Worm (Caenorhabditis elegans) whole organism, L1 larva: ENCODE measurements around the gene smg-7.
A peak's percentile ranks its signal among the peaks of the same experiment; 100 is the strongest.

Source experiments
- C34B4.2 ChIP-seq: sonication (generic microtip); optimal IDR thresholded peaks from 2 replicates; lab custom pipeline; 2017; ENCODE audit warnings: mild to moderate bottlenecking, missing genetic modification characterization, missing compliant biosample characterization
- Y116A8C.19 ChIP-seq: sonication (generic microtip); optimal IDR thresholded peaks from 2 replicates; lab custom pipeline; 2016; ENCODE audit warnings: missing compliant biosample characterization, missing genetic modification characterization, borderline replicate concordance
- alr-1 ChIP-seq: fragments of 200-800 bp; sonication (Bioruptor generic); optimal IDR thresholded peaks from 2 replicates; lab custom pipeline; 2018; ENCODE audit warnings: borderline replicate concordance, mild to moderate bottlenecking, missing genetic modification characterization, missing compliant biosample characterization
- ama-1 ChIP-seq: fragments of 150-350 bp; optimal IDR thresholded peaks from 2 replicates; lab custom pipeline; 2014
- blmp-1 ChIP-seq: fragments of 150-350 bp; optimal IDR thresholded peaks from 2 replicates; lab custom pipeline; 2014; ENCODE audit warnings: missing biosample characterization, missing genetic modification characterization
- ceh-63 ChIP-seq: fragments of 200-800 bp; sonication (Bioruptor generic); optimal IDR thresholded peaks from 2 replicates; lab custom pipeline; 2018; ENCODE audit warnings: mild to moderate bottlenecking, missing genetic modification characterization, missing compliant biosample characterization
- ceh-8 ChIP-seq: fragments of 200-800 bp; sonication (Bioruptor generic); optimal IDR thresholded peaks from 2 replicates; lab custom pipeline; 2018; ENCODE audit warnings: mild to moderate bottlenecking, missing genetic modification characterization, moderate library complexity, missing compliant biosample characterization
- ceh-82 ChIP-seq, 3 experiments: fragments of 150-350 bp in 1 of 3; sonication (generic microtip) in 2 of 3; optimal IDR thresholded peaks; 2 replicates each; lab custom pipeline; 2014 to 2017; ENCODE audit warnings: missing biosample characterization in 3 of 3, missing genetic modification characterization in 3 of 3
- ceh-88 ChIP-seq: fragments of 200-800 bp; sonication (Bioruptor generic); IDR thresholded peaks from 2 replicates; pipeline ENCODE4 v1.3.6; 2022; ENCODE audit warnings: missing genetic modification characterization, missing compliant biosample characterization
- ceh-90 ChIP-seq: sonication (generic microtip); optimal IDR thresholded peaks from 2 replicates; lab custom pipeline; 2016; ENCODE audit warnings: missing genetic modification characterization, missing compliant biosample characterization
- efl-1 ChIP-seq, 4 experiments: fragments of 150-350 bp; optimal IDR thresholded peaks in 3 of 4; peaks in 1 of 4; 1 replicate in 1 of 4; 2 replicates in 3 of 4; lab custom pipeline; 2014; ENCODE audit warnings: missing biosample characterization in 2 of 4, missing genetic modification characterization in 2 of 4, missing genetic modification reagents in 2 of 4
- efl-3 ChIP-seq: fragments of 200-800 bp; sonication (Bioruptor generic); optimal IDR thresholded peaks from 2 replicates; lab custom pipeline; 2018; ENCODE audit warnings: mild to moderate bottlenecking, missing genetic modification characterization, missing compliant biosample characterization
- egl-27 ChIP-seq, 2 experiments: fragments of 150-350 bp in 1 of 2; sonication (generic microtip); optimal IDR thresholded peaks; 3 replicates each; lab custom pipeline; 2017 to 2018; ENCODE audit warnings: missing biosample characterization in 2 of 2, missing genetic modification characterization in 2 of 2, missing genetic modification reagents in 2 of 2
- elt-2 ChIP-seq: sonication (generic microtip); optimal IDR thresholded peaks from 2 replicates; lab custom pipeline; 2016; ENCODE audit warnings: missing genetic modification characterization, mild to moderate bottlenecking, inconsistent platforms, missing compliant biosample characterization, missing genetic modification reagents
- ets-5 ChIP-seq: fragments of 200-800 bp; sonication (Bioruptor generic); IDR thresholded peaks from 2 replicates; pipeline ENCODE4 v1.3.6; 2022; ENCODE audit warnings: missing genetic modification characterization, missing compliant biosample characterization
- fkh-10 ChIP-seq: sonication (generic microtip); optimal IDR thresholded peaks from 2 replicates; lab custom pipeline; 2017; ENCODE audit warnings: missing biosample characterization, missing genetic modification reagents, missing genetic modification characterization
- fkh-4 ChIP-seq: sonication (generic microtip); optimal IDR thresholded peaks from 2 replicates; lab custom pipeline; 2016; ENCODE audit warnings: missing compliant biosample characterization, missing genetic modification characterization, borderline replicate concordance
- fos-1 ChIP-seq: fragments of 150-350 bp; optimal IDR thresholded peaks from 2 replicates; lab custom pipeline; 2014; ENCODE audit warnings: missing biosample characterization, missing genetic modification characterization
- hlh-17 ChIP-seq: fragments of 200-800 bp; sonication (Bioruptor generic); optimal IDR thresholded peaks from 2 replicates; lab custom pipeline; 2018; ENCODE audit warnings: missing genetic modification characterization, mild to moderate bottlenecking, missing compliant biosample characterization, moderate library complexity, borderline replicate concordance
- hlh-4 ChIP-seq: sonication (generic microtip); optimal IDR thresholded peaks from 2 replicates; lab custom pipeline; 2016; ENCODE audit warnings: mild to moderate bottlenecking, missing genetic modification characterization, missing compliant biosample characterization
- isw-1 ChIP-seq: fragments of 200-800 bp; sonication (Bioruptor generic); IDR thresholded peaks from 2 replicates; pipeline ENCODE4 v1.3.6; 2022; ENCODE audit warnings: missing genetic modification characterization, missing compliant biosample characterization
- lin-13 ChIP-seq: fragments of 150-350 bp; optimal IDR thresholded peaks from 2 replicates; lab custom pipeline; 2014; ENCODE audit warnings: missing biosample characterization, missing genetic modification reagents, missing genetic modification characterization
- lin-14 ChIP-seq: fragments of 200-800 bp; sonication (Bioruptor generic); optimal IDR thresholded peaks from 2 replicates; lab custom pipeline; 2018; ENCODE audit warnings: mild to moderate bottlenecking, missing genetic modification characterization, moderate library complexity, missing compliant biosample characterization
- lin-15B ChIP-seq: fragments of 150-350 bp; sonication (generic microtip); optimal IDR thresholded peaks from 3 replicates; lab custom pipeline; 2014; ENCODE audit warnings: missing biosample characterization, missing genetic modification characterization
- lin-35 ChIP-seq, 2 experiments: fragments of 150-350 bp; optimal IDR thresholded peaks; 2 replicates each; lab custom pipeline; 2014; ENCODE audit warnings: missing biosample characterization in 2 of 2, missing genetic modification characterization in 2 of 2, missing genetic modification reagents in 2 of 2
- lin-39 ChIP-seq: fragments of 150-350 bp; optimal IDR thresholded peaks from 2 replicates; lab custom pipeline; 2014; ENCODE audit warnings: missing biosample characterization, missing genetic modification reagents, missing genetic modification characterization
- lir-3 ChIP-seq: sonication (generic microtip); optimal IDR thresholded peaks from 2 replicates; lab custom pipeline; 2016; ENCODE audit warnings: mild to moderate bottlenecking, missing genetic modification characterization, moderate library complexity, missing compliant biosample characterization; ENCODE audit not compliant: poor library complexity
- mab-9 ChIP-seq: fragments of 200-800 bp; sonication (Bioruptor generic); IDR thresholded peaks from 2 replicates; pipeline ENCODE4 v1.3.6; 2022; ENCODE audit warnings: missing genetic modification reagents, missing genetic modification characterization, missing compliant biosample characterization
- mdl-1 ChIP-seq, 2 experiments: fragments of 150-350 bp; optimal IDR thresholded peaks; 2 replicates each; lab custom pipeline; 2014 to 2017; ENCODE audit warnings: missing biosample characterization in 2 of 2, missing genetic modification characterization in 2 of 2, inconsistent platforms in 1 of 2
- mep-1 ChIP-seq: fragments of 150-350 bp; optimal IDR thresholded peaks from 2 replicates; lab custom pipeline; 2014; ENCODE audit warnings: missing biosample characterization, missing genetic modification characterization
- nhr-19 ChIP-seq: fragments of 200-800 bp; sonication (Bioruptor generic); conservative IDR thresholded peaks from 2 replicates; pipeline ENCODE4 v1.3.6; 2022; ENCODE audit warnings: missing genetic modification characterization, missing compliant biosample characterization
- nhr-20 ChIP-seq: sonication (generic microtip); optimal IDR thresholded peaks from 2 replicates; lab custom pipeline; 2016; ENCODE audit warnings: mild to moderate bottlenecking, missing genetic modification characterization, missing compliant biosample characterization
- nhr-28 ChIP-seq: fragments of 150-350 bp; optimal IDR thresholded peaks from 2 replicates; lab custom pipeline; 2014; ENCODE audit warnings: missing biosample characterization, missing genetic modification characterization
- nhr-77 ChIP-seq: fragments of 150-350 bp; optimal IDR thresholded peaks from 2 replicates; lab custom pipeline; 2014; ENCODE audit warnings: missing biosample characterization, missing genetic modification characterization
- nhr-85 ChIP-seq: sonication (generic microtip); peaks from one replicate; lab custom pipeline; 2016; ENCODE audit warnings: missing genetic modification characterization, inconsistent platforms, missing compliant biosample characterization
- nhr-90 ChIP-seq: sonication (generic microtip); optimal IDR thresholded peaks from 2 replicates; lab custom pipeline; 2016; ENCODE audit warnings: mild to moderate bottlenecking, missing genetic modification characterization, missing compliant biosample characterization; ENCODE audit not compliant: poor library complexity
- pag-3 ChIP-seq: sonication (generic microtip); optimal IDR thresholded peaks from 2 replicates; lab custom pipeline; 2017; ENCODE audit warnings: missing genetic modification characterization, mild to moderate bottlenecking, missing compliant biosample characterization, antibody characterized with exemption, borderline replicate concordance; ENCODE audit not compliant: insufficient read depth
- pax-3 ChIP-seq: fragments of 200-800 bp; sonication (Bioruptor generic); optimal IDR thresholded peaks from 2 replicates; lab custom pipeline; 2018; ENCODE audit warnings: mild to moderate bottlenecking, missing genetic modification characterization, moderate library complexity, missing compliant biosample characterization
- pqm-1 ChIP-seq: sonication (generic microtip); optimal IDR thresholded peaks from 3 replicates; lab custom pipeline; 2017; ENCODE audit warnings: missing biosample characterization, missing genetic modification characterization
- rnt-1 ChIP-seq: sonication (generic microtip); optimal IDR thresholded peaks from 2 replicates; lab custom pipeline; 2016; ENCODE audit warnings: mild to moderate bottlenecking, missing genetic modification characterization, moderate library complexity, missing compliant biosample characterization
- sptf-1 ChIP-seq: fragments of 150-350 bp; optimal IDR thresholded peaks from 2 replicates; lab custom pipeline; 2014; ENCODE audit warnings: missing biosample characterization, missing genetic modification characterization
- swsn-7 ChIP-seq: sonication (generic microtip); optimal IDR thresholded peaks from 2 replicates; lab custom pipeline; 2016; ENCODE audit warnings: missing genetic modification characterization, missing compliant biosample characterization
- tlp-1 ChIP-seq: fragments of 150-350 bp; optimal IDR thresholded peaks from 2 replicates; lab custom pipeline; 2014; ENCODE audit warnings: missing biosample characterization, missing genetic modification characterization
- unc-130 ChIP-seq: fragments of 150-350 bp; optimal IDR thresholded peaks from 2 replicates; lab custom pipeline; 2017; ENCODE audit warnings: missing biosample characterization, missing genetic modification characterization, inconsistent platforms
- unc-86 ChIP-seq: sonication (generic microtip); optimal IDR thresholded peaks from 2 replicates; lab custom pipeline; 2016; ENCODE audit warnings: missing genetic modification characterization, missing compliant biosample characterization
- unc-98 ChIP-seq: fragments of 200-800 bp; sonication (Bioruptor generic); IDR thresholded peaks from 2 replicates; pipeline ENCODE4 v1.3.6; 2022; ENCODE audit warnings: missing genetic modification characterization, missing compliant biosample characterization
- zip-4 ChIP-seq: fragments of 200-800 bp; sonication (Bioruptor generic); optimal IDR thresholded peaks from 2 replicates; lab custom pipeline; 2018; ENCODE audit warnings: mild to moderate bottlenecking, missing genetic modification characterization, moderate library complexity, missing compliant biosample characterization
- ztf-11 ChIP-seq, 2 experiments: sonication (generic microtip); optimal IDR thresholded peaks; 2 replicates each; lab custom pipeline; 2016 to 2017; ENCODE audit warnings: missing genetic modification characterization in 2 of 2, missing biosample characterization in 1 of 2, missing compliant biosample characterization in 1 of 2

Gene smg-7

ce11 chrIV:6756374-6756773 lies 14.1 kb upstream of the smg-7 start (continued):
- TF ChIP-seq lin-14 (GFP tag; lab: Kevin White, UChicago) (peak; percentile 96), Y116A8C.19 (tag; lab: Kevin White, UChicago) (peak; percentile 3), alr-1 (tag; lab: Kevin White, UChicago) (no peak), ets-5 (GFP tag; lab: Robert Waterston, UW) (no peak), pax-3 (tag; lab: Kevin White, UChicago) (peak; percentile 73), nhr-20 (peak; percentile 88), hlh-4 (tag; lab: Kevin White, UChicago) (no peak), mab-9 (GFP tag; lab: Robert Waterston, UW) (peak; percentile 63), fkh-10 (GFP tag; lab: Kevin White, UChicago) (peak; percentile 83), ceh-63 (GFP tag; lab: Kevin White, UChicago) (no peak), blmp-1 (tag; lab: Kevin White, UChicago) (peak; percentile 91), isw-1 (peak; percentile 71), ztf-11 (tag; optimal IDR thresholded peaks at IDR 0.05; lab: Kevin White, UChicago) (peak in 1 of 2 experiments; percentile 71), fkh-4 (no peak), egl-27 (tag; optimal IDR thresholded peaks at IDR 0.05; lab: Kevin White, UChicago) (no peak), pag-3 (no peak), mdl-1 (tag; optimal IDR thresholded peaks at IDR 0.05; lab: Kevin White, UChicago) (peak in 1 of 2 experiments; percentile 73), ceh-8 (GFP tag; lab: Kevin White, UChicago) (peak; percentile 83), lin-13 (GFP tag; lab: Kevin White, UChicago) (peak; percentile 76), lin-35 (GFP tag; optimal IDR thresholded peaks at IDR 0.05; lab: Kevin White, UChicago) (peak; percentile 82 to 86), efl-3 (GFP tag; lab: Kevin White, UChicago) (no peak), ceh-88 (GFP tag; lab: Robert Waterston, UW) (no peak; the same call in 1 of the 2 replicates), C34B4.2 (tag; lab: Kevin White, UChicago) (no peak), unc-86 (tag; lab: Kevin White, UChicago) (peak; percentile 87), efl-1 (optimal IDR thresholded peaks at IDR 0.05; lab: Kevin White, UChicago) (peak; percentile 80 to 87), efl-1 (GFP tag; optimal IDR thresholded peaks at IDR 0.05 in 1 of 2; lab: Kevin White, UChicago) (peak; percentile 71 to 96), lin-15B (tag; lab: Kevin White, UChicago) (peak; percentile 52), nhr-77 (peak; percentile 77), tlp-1 (tag; lab: Kevin White, UChicago) (no peak), rnt-1 (tag; lab: Kevin White, UChicago) (peak; percentile 87), zip-4 (GFP tag; lab: Kevin White, UChicago) (peak; percentile 68), nhr-90 (tag; lab: Kevin White, UChicago) (peak; percentile 88), pqm-1 (tag; lab: Kevin White, UChicago) (peak; percentile 71), mep-1 (tag; lab: Kevin White, UChicago) (peak; percentile 90), nhr-28 (tag; lab: Kevin White, UChicago) (no peak), fos-1 (tag; lab: Kevin White, UChicago) (peak; percentile 64), lir-3 (tag; lab: Kevin White, UChicago) (peak; percentile 75), ceh-82 (tag; optimal IDR thresholded peaks at IDR 0.05; lab: Kevin White, UChicago) (peak; percentile 76 to 89 (median 84)), ceh-90 (peak; percentile 21), sptf-1 (tag; lab: Kevin White, UChicago) (no peak), nhr-85 (peak; percentile 78), hlh-17 (GFP tag; lab: Kevin White, UChicago) (no peak), unc-98 (GFP tag; lab: Robert Waterston, UW) (no peak), elt-2 (tag; lab: Kevin White, UChicago) (peak; percentile 73), ama-1 (lab: Kevin White, UChicago) (peak; percentile 37), lin-39 (peak; percentile 21), nhr-19 (GFP tag; lab: Robert Waterston, UW) (peak; percentile 80), unc-130 (tag; lab: Kevin White, UChicago) (peak; percentile 54), swsn-7 (peak; percentile 89)
